Worm (Caenorhabditis elegans): ENCODE data around the gene str-97.

DNA sequence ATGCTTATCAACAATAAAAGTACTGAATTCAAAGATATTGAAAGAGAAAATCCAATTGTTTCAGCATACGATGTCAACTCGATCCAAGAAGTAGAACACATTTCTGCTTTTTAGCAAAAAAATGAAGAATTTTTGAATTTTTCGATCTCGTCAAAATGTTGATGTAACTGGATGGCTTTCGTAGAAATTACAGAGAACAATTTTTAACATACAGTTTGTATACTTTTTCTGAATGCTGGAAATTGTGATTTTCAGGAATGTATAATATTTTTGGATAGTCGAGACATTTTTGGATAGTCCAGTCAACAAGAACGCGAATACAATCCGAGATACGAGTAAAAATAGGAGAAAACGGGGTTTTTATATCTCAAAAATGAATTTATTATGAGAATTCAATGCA lies 36.4 kb downstream of the str-97 start, which contains the start of gene str-103:
- TF ChIP-seq pag-3 (tag; optimal IDR thresholded peaks at IDR 0.05; ENCODE audit: borderline replicate concordance) (no peak), madf-2 (tag; optimal IDR thresholded peaks at IDR 0.05) (no peak), dve-1 (tag; optimal IDR thresholded peaks at IDR 0.05) (no peak), che-1 (tag; optimal IDR thresholded peaks at IDR 0.05) (no peak), lin-11 (tag; optimal IDR thresholded peaks at IDR 0.05) (no peak), tbx-2 (tag; optimal IDR thresholded peaks at IDR 0.05) (no peak), unc-55 (GFP tag; optimal IDR thresholded peaks at IDR 0.05) (no peak), ceh-6 (GFP tag; optimal IDR thresholded peaks at IDR 0.05) (no peak)

All from whole organism, late embryonic.